Worm (Caenorhabditis elegans): ENCODE measurements around the gene srw-3.

ce11 chrV:7690637-7691036 lies 14.8 kb upstream of the srw-3 start:
- TF ChIP-seq nhr-28 (tag; optimal IDR thresholded peaks at IDR 0.05) (no peak), ces-1 (GFP tag; optimal IDR thresholded peaks at IDR 0.05) (no peak), mep-1 (tag; optimal IDR thresholded peaks at IDR 0.05) (no peak), nhr-237 (tag; optimal IDR thresholded peaks at IDR 0.05) (no peak), sptf-1 (tag; optimal IDR thresholded peaks at IDR 0.05) (no peak)
